Fruit fly (Drosophila melanogaster) whole organism, prepupa: Measurements from ENCODE around the gene CG43736.

Source experiments
- Blimp-1 ChIP-seq: fragments of 200-800 bp; sonication (Bioruptor generic); optimal IDR thresholded peaks from 3 replicates; lab custom pipeline; 2017; ENCODE audit warnings: missing biosample characterization, missing genetic modification characterization, mild to moderate bottlenecking, moderate library complexity, missing genetic modification reagents
- CG10631 ChIP-seq: fragments of 200-800 bp; sonication (Bioruptor generic); optimal IDR thresholded peaks from 2 replicates; lab custom pipeline; 2016; ENCODE audit warnings: missing biosample characterization, missing genetic modification characterization
- CG10669 ChIP-seq: fragments of 200-800 bp; sonication (Bioruptor generic); optimal IDR thresholded peaks from 3 replicates; lab custom pipeline; 2018; ENCODE audit warnings: missing biosample characterization, mild to moderate bottlenecking, missing genetic modification characterization, moderate library complexity
- CG11762 ChIP-seq: fragments of 200-800 bp; sonication (Bioruptor generic); optimal IDR thresholded peaks from 3 replicates; lab custom pipeline; 2016; ENCODE audit warnings: missing biosample characterization, missing genetic modification characterization; ENCODE audit not compliant: insufficient read depth
- CG3032 ChIP-seq: fragments of 200-800 bp; optimal IDR thresholded peaks from 2 replicates; lab custom pipeline; 2019; ENCODE audit warnings: missing biosample characterization, mild to moderate bottlenecking, missing genetic modification characterization, moderate library complexity
- CG32006 ChIP-seq: fragments of 200-800 bp; sonication (Bioruptor generic); optimal IDR thresholded peaks from 3 replicates; lab custom pipeline; 2017; ENCODE audit warnings: missing biosample characterization, mild to moderate bottlenecking, missing genetic modification characterization
- CG4318 ChIP-seq: fragments of 200-800 bp; sonication (Bioruptor generic); optimal IDR thresholded peaks from 3 replicates; lab custom pipeline; 2017; ENCODE audit warnings: missing biosample characterization, mild to moderate bottlenecking, missing genetic modification characterization
- CG6163 ChIP-seq: fragments of 200-800 bp; sonication (Bioruptor generic); IDR thresholded peaks from 3 replicates; pipeline ENCODE4 v1.3.6; 2022; ENCODE audit warnings: missing biosample characterization, missing genetic modification characterization
- CG6276 ChIP-seq: fragments of 200-800 bp; sonication (Bioruptor generic); optimal IDR thresholded peaks from 2 replicates; lab custom pipeline; 2017; ENCODE audit warnings: missing biosample characterization, mild to moderate bottlenecking, missing genetic modification characterization
- CG6854 ChIP-seq: fragments of 200-800 bp; sonication (Bioruptor generic); optimal IDR thresholded peaks from 2 replicates; lab custom pipeline; 2017; ENCODE audit warnings: missing biosample characterization, mild to moderate bottlenecking, missing genetic modification characterization
- CG8632 ChIP-seq: fragments of 200-800 bp; sonication (Bioruptor generic); optimal IDR thresholded peaks from 3 replicates; lab custom pipeline; 2016; ENCODE audit warnings: missing biosample characterization, missing genetic modification characterization
- Eip75B ChIP-seq: fragments of 200-800 bp; sonication (Bioruptor generic); optimal IDR thresholded peaks from 3 replicates; lab custom pipeline; 2016; ENCODE audit warnings: missing biosample characterization, missing genetic modification characterization
- Eip78C ChIP-seq: fragments of 200-800 bp; sonication (Bioruptor generic); peaks from one replicate; lab custom pipeline; 2016; ENCODE audit warnings: missing biosample characterization, missing genetic modification characterization
- Ets21C ChIP-seq: fragments of 200-800 bp; sonication (Bioruptor generic); optimal IDR thresholded peaks from 3 replicates; lab custom pipeline; 2016; ENCODE audit warnings: missing biosample characterization, missing genetic modification characterization
- Gug ChIP-seq: fragments of 200-800 bp; sonication (Bioruptor generic); IDR thresholded peaks from 2 replicates; pipeline ENCODE4 v1.3.6; 2022; ENCODE audit warnings: missing biosample characterization, missing genetic modification characterization
- Hr4 ChIP-seq: fragments of 200-800 bp; sonication (Bioruptor generic); optimal IDR thresholded peaks from 3 replicates; lab custom pipeline; 2016; ENCODE audit warnings: missing biosample characterization, missing genetic modification characterization
- Lpt ChIP-seq: fragments of 200-800 bp; sonication (Bioruptor generic); optimal IDR thresholded peaks from 3 replicates; lab custom pipeline; 2016; ENCODE audit warnings: missing biosample characterization, missing genetic modification characterization
- Met ChIP-seq: fragments of 200-800 bp; sonication (Bioruptor generic); optimal IDR thresholded peaks from 3 replicates; lab custom pipeline; 2016; ENCODE audit warnings: missing biosample characterization, missing genetic modification characterization
- OdsH ChIP-seq: fragments of 200-800 bp; sonication (Bioruptor generic); optimal IDR thresholded peaks from 3 replicates; lab custom pipeline; 2016; ENCODE audit warnings: missing biosample characterization, missing genetic modification characterization
- Smox ChIP-seq: fragments of 200-800 bp; sonication (Bioruptor generic); optimal IDR thresholded peaks from 3 replicates; lab custom pipeline; 2016; ENCODE audit warnings: missing biosample characterization, missing genetic modification characterization
- Sox102F ChIP-seq: fragments of 200-800 bp; sonication (Bioruptor generic); optimal IDR thresholded peaks from 2 replicates; lab custom pipeline; 2016; ENCODE audit warnings: missing biosample characterization, mild to moderate bottlenecking, missing genetic modification characterization
- Sox14 ChIP-seq: fragments of 200-800 bp; sonication (Bioruptor generic); optimal IDR thresholded peaks from 3 replicates; lab custom pipeline; 2016; ENCODE audit warnings: missing biosample characterization, missing genetic modification characterization
- acj6 ChIP-seq: fragments of 200-800 bp; sonication (Bioruptor generic); optimal IDR thresholded peaks from 3 replicates; lab custom pipeline; 2016; ENCODE audit warnings: missing biosample characterization, missing genetic modification characterization
- cyc ChIP-seq: fragments of 200-800 bp; sonication (Bioruptor generic); optimal IDR thresholded peaks from 3 replicates; lab custom pipeline; 2016; ENCODE audit warnings: missing biosample characterization, missing genetic modification characterization
- dac ChIP-seq: fragments of 200-800 bp; sonication (Bioruptor generic); optimal IDR thresholded peaks from 2 replicates; lab custom pipeline; 2017; ENCODE audit warnings: missing biosample characterization, mild to moderate bottlenecking, missing genetic modification characterization
- dsx ChIP-seq: fragments of 200-800 bp; optimal IDR thresholded peaks from 3 replicates; lab custom pipeline; 2019; ENCODE audit warnings: missing biosample characterization, mild to moderate bottlenecking, missing genetic modification characterization, moderate library complexity; ENCODE audit not compliant: poor library complexity, severe bottlenecking
- esn ChIP-seq: fragments of 200-800 bp; sonication (Bioruptor generic); optimal IDR thresholded peaks from 2 replicates; lab custom pipeline; 2016; ENCODE audit warnings: missing biosample characterization, mild to moderate bottlenecking, missing genetic modification characterization, moderate library complexity
- fd59A ChIP-seq: fragments of 200-800 bp; sonication (Bioruptor generic); optimal IDR thresholded peaks from 2 replicates; lab custom pipeline; 2017; ENCODE audit warnings: missing biosample characterization, mild to moderate bottlenecking, missing genetic modification characterization, missing genetic modification reagents
- fd85E ChIP-seq: fragments of 200-800 bp; sonication (Bioruptor generic); optimal IDR thresholded peaks from 3 replicates; lab custom pipeline; 2016; ENCODE audit warnings: missing biosample characterization, missing genetic modification characterization
- lz ChIP-seq: fragments of 200-800 bp; sonication (Bioruptor generic); optimal IDR thresholded peaks from 3 replicates; lab custom pipeline; 2016; ENCODE audit warnings: missing biosample characterization, missing genetic modification characterization
- pdm3 ChIP-seq: fragments of 200-800 bp; sonication (Bioruptor generic); optimal IDR thresholded peaks from 3 replicates; lab custom pipeline; 2016; ENCODE audit warnings: missing biosample characterization, missing genetic modification characterization
- salr ChIP-seq, 2 experiments: fragments of 200-800 bp; sonication (Bioruptor generic); optimal IDR thresholded peaks; 3 replicates each; lab custom pipeline; 2016 to 2018; ENCODE audit warnings: missing biosample characterization in 2 of 2, missing genetic modification characterization in 2 of 2, mild to moderate bottlenecking in 1 of 2
- ss ChIP-seq, 2 experiments: fragments of 200-800 bp; sonication (Bioruptor generic); optimal IDR thresholded peaks; 2 replicates in 1 of 2; 3 replicates in 1 of 2; lab custom pipeline; 2017 to 2018; ENCODE audit warnings: mild to moderate bottlenecking in 2 of 2, missing biosample characterization in 2 of 2, missing genetic modification characterization in 2 of 2, moderate library complexity in 1 of 2
- svp ChIP-seq: fragments of 200-800 bp; sonication (Bioruptor generic); peaks from one replicate; lab custom pipeline; 2016; ENCODE audit warnings: missing biosample characterization, missing genetic modification characterization

Gene CG43736

dm6 chrX:6863289-6863938, at the start of gene CG43736 (continued):
- TF ChIP-seq dac (peak; percentile 91), Blimp-1 (GFP tag; lab: Kevin White, UChicago) (peak; percentile 80), OdsH (GFP tag; lab: Kevin White, UChicago) (peak; percentile 95), CG32006 (peak; percentile 98), Smox (GFP tag; lab: Kevin White, UChicago) (peak; percentile 94), esn (peak; percentile 96), CG4318 (GFP tag; lab: Kevin White, UChicago) (peak; percentile 96), pdm3 (GFP tag; lab: Kevin White, UChicago) (peak; percentile 95), CG11762 (GFP tag; lab: Kevin White, UChicago) (peak; percentile 90)

- no peak for TF ChIP-seq CG32006
- no peak for TF ChIP-seq Hr4 (GFP tag; lab: Kevin White, UChicago)
- TF ChIP-seq, all 60 proteins: peak for 0
Observed at dm6 chrX:6820703-6821102, 43.0 kb upstream of the CG43736 start, which contains the start of the genes Nf-YC and xit. Nf-YC (minus strand) TSS chrX:6820919. xit (plus strand) TSS chrX:6821016.

- TF ChIP-seq Met (GFP tag; lab: Kevin White, UChicago), result no peak
- no peak for TF ChIP-seq CG6163 (GFP tag; lab: Robert Waterston, UW)
- no peak for TF ChIP-seq CG10669
- TF ChIP-seq acj6 (GFP tag; lab: Kevin White, UChicago), result no peak
- no peak for TF ChIP-seq CG6276
- TF ChIP-seq fd85E (GFP tag; lab: Kevin White, UChicago), result no peak
- TF ChIP-seq Sox14, result no peak
- no peak for TF ChIP-seq ss (GFP tag; optimal IDR thresholded peaks at IDR 0.05; lab: Kevin White, UChicago)
- no peak for TF ChIP-seq Eip75B
- no peak for TF ChIP-seq lz (GFP tag; lab: Kevin White, UChicago)
- no peak for TF ChIP-seq OdsH (GFP tag; lab: Kevin White, UChicago)
- no peak for TF ChIP-seq CG10631
- TF ChIP-seq svp (GFP tag; lab: Kevin White, UChicago), result no peak
- TF ChIP-seq CG3032, result no peak
Observed at dm6 chrX:6822904-6823303, 40.8 kb upstream of the CG43736 start, which contains the start of gene Atx-1. Atx-1 (plus strand) TSS chrX:6823204.

- TF ChIP-seq CG3032 (no peak), Hr4 (GFP tag; lab: Kevin White, UChicago) (no peak), CG6854 (GFP tag; lab: Kevin White, UChicago) (no peak), Ets21C (GFP tag; lab: Kevin White, UChicago) (no peak), dsx (no peak), CG11762 (GFP tag; lab: Kevin White, UChicago) (no peak), fd85E (GFP tag; lab: Kevin White, UChicago) (no peak), Lpt (GFP tag; lab: Kevin White, UChicago) (no peak), Eip78C (GFP tag; lab: Kevin White, UChicago) (no peak), Met (GFP tag; lab: Kevin White, UChicago) (no peak), acj6 (GFP tag; lab: Kevin White, UChicago) (no peak), CG8632 (GFP tag; lab: Kevin White, UChicago) (no peak), svp (GFP tag; lab: Kevin White, UChicago) (no peak), fd59A (GFP tag; lab: Kevin White, UChicago) (no peak), Sox102F (GFP tag; lab: Kevin White, UChicago) (no peak), cyc (GFP tag; lab: Kevin White, UChicago) (no peak), salr (GFP tag; optimal IDR thresholded peaks at IDR 0.05; lab: Kevin White, UChicago) (no peak), CG4318 (GFP tag; lab: Kevin White, UChicago) (no peak), Gug (GFP tag; lab: Robert Waterston, UW) (no peak), Smox (GFP tag; lab: Kevin White, UChicago) (no peak)
- TF ChIP-seq, all 60 proteins: peak for 0
Observed at dm6 chrX:6824203-6824602, 39.5 kb upstream of the CG43736 start, which contains the start of gene nonC. nonC (plus strand) TSS chrX:6824496.
